Worm (Caenorhabditis elegans) whole organism, L3 larva: ENCODE data around the gene ttr-41.

Source experiments
- ZK546.5 ChIP-seq: sonication (generic microtip); optimal IDR thresholded peaks from 2 replicates; lab custom pipeline; 2017; ENCODE audit warnings: missing biosample characterization, missing genetic modification characterization
- aly-2 ChIP-seq: fragments of 150-350 bp; optimal IDR thresholded peaks from 2 replicates; lab custom pipeline; 2014; ENCODE audit warnings: missing biosample characterization, missing genetic modification characterization
- jun-1 ChIP-seq: fragments of 150-350 bp; optimal IDR thresholded peaks from 2 replicates; lab custom pipeline; 2014; ENCODE audit warnings: missing biosample characterization, missing genetic modification reagents, missing genetic modification characterization
- nhr-11 ChIP-seq: fragments of 150-350 bp; optimal IDR thresholded peaks from 2 replicates; lab custom pipeline; 2014; ENCODE audit warnings: missing biosample characterization, missing genetic modification characterization
- nhr-67 ChIP-seq: fragments of 150-350 bp; optimal IDR thresholded peaks from 2 replicates; lab custom pipeline; 2014; ENCODE audit warnings: missing biosample characterization, missing genetic modification characterization
- tbx-2 ChIP-seq: sonication (generic microtip); optimal IDR thresholded peaks from 2 replicates; lab custom pipeline; 2016; ENCODE audit warnings: mild to moderate bottlenecking, missing genetic modification characterization, missing compliant biosample characterization
- unc-39 ChIP-seq: sonication (generic microtip); optimal IDR thresholded peaks from 4 replicates; lab custom pipeline; 2017; ENCODE audit warnings: missing biosample characterization, missing genetic modification characterization

ce11 chrII:4726750-4727384 is 802 bp downstream of the ttr-41 start:
- TF ChIP-seq ZK546.5 (tag; lab: Kevin White, UChicago) = no peak
- TF ChIP-seq nhr-67 (tag; lab: Kevin White, UChicago) = no peak
- TF ChIP-seq jun-1 (tag; lab: Kevin White, UChicago) = no peak
- no peak for TF ChIP-seq tbx-2 (tag; lab: Kevin White, UChicago)
- no peak for TF ChIP-seq unc-39
- no peak for TF ChIP-seq nhr-11 (tag; lab: Kevin White, UChicago)
- no peak for TF ChIP-seq aly-2 (tag; lab: Kevin White, UChicago)
